Worm (Caenorhabditis elegans): Measurements from ENCODE around the gene dvc-1.
"Not testable (repeated sequence)": the region's sequence is repeated elsewhere in the genome, so short reads cannot be mapped to it uniquely, and the experiment has no call there.

The dvc-1 gene

DNA sequence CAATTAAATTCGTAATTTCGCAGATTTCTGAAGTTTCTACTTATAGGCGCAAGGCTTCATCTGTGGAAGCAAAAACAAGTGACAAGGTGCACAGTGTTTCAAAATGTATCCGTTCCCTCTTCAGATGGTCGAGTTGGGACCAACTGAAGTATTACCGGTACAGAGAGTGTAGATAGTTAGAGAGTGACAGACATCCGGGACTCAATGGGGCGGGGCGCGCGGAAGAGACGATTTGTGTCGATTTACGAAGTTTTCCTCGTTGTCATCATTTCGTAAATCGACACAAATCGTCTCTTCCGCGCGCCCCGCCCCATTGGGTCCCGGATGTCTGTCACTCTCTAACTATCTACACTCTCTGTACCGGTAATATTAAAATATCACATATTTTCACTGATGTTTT lies 47.0 kb upstream of the dvc-1 start, which contains the start of gene C03E10.3:
Gene C03E10.3, plus strand, starts transcription at position 301 of the 400 bp plus-strand sequence.
- not testable (repeated sequence) for TF ChIP-seq nhr-237, tbx-2, jun-1 (tag; optimal IDR thresholded peaks at IDR 0.05)

DNA sequence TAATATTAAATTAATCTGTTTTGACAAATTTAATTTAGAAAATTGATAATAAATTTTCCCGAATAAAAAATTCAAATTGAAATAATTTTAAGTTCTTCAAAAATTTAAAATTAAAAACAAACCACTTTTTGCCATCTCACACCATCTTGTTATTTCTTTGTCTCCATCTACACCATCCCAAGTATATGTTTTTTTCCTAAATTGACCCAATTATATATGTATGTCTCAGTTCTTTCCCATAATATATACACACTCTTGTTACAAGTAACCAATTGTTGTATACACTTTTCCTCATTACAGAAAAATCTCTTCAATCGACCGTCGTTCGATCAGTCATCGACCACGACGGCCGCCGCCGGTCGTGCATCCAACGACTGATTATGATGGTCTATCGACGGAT lies 43.1 kb upstream of the dvc-1 start, which contains the start of gene gly-20:
Gene gly-20, plus strand, starts transcription at position 301 of the 400 bp plus-strand sequence.
- no peak for TF ChIP-seq jun-1 (tag; optimal IDR thresholded peaks at IDR 0.05)

DNA sequence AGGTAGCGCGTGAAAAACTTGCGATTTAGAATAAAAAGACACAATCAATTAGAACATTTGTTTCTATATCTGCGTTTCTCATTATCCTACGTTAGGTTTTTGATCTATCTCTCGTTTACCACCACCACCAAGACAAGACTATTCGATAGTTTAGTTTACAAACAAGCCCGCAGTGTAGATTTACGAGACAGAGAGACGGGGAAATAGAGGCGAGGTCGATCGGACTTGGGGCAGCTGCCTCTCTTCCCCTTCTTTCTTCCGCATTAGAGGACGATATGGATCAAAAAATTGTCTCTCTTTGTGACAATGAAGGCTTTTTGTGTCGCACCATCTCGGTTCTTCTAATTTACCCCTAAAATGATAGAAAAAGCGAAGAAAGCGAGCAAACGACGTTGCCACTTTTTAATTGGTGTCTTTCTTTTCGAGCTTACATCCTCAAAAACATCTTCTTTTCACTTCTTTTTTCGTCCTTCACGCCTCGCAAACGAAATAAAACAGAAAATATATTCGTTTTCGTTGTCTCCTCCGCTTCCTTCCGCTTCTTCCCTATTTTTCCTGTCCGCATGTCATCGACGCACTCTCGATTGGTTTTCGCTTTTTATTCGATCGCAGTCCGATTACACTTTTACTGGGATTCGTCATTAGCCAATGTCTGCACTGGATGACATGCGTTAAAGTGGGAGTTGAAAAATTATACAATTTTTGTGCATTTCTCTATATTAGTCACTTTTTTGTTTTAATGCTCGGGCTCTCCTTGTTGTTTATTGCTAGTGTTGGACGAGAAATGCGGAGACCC lies 42.5 kb upstream of the dvc-1 start:
- TF ChIP-seq nhr-77 (tag; optimal IDR thresholded peaks at IDR 0.05), result no peak
- peak; percentile 45 for TF ChIP-seq nhr-25 (tag; optimal IDR thresholded peaks at IDR 0.05)
- no peak for TF ChIP-seq tbx-2 (tag; optimal IDR thresholded peaks at IDR 0.05)
- TF ChIP-seq daf-12 (tag; optimal IDR thresholded peaks at IDR 0.05), result no peak
- TF ChIP-seq skn-1 (tag; optimal IDR thresholded peaks at IDR 0.05), result no peak
- no peak for TF ChIP-seq ama-1 (optimal IDR thresholded peaks at IDR 0.05)
- TF ChIP-seq nhr-12 (tag; optimal IDR thresholded peaks at IDR 0.05), result no peak
- no peak for TF ChIP-seq nfya-1 (tag; optimal IDR thresholded peaks at IDR 0.05; ENCODE audit: insufficient read depth)
- no peak for TF ChIP-seq elt-3 (tag; optimal IDR thresholded peaks at IDR 0.05)
- TF ChIP-seq sea-2 (GFP tag; optimal IDR thresholded peaks at IDR 0.05), result no peak
- TF ChIP-seq snpc-4 (tag; optimal IDR thresholded peaks at IDR 0.05), result no peak
- peak; percentile 49 for TF ChIP-seq ceh-28 (tag; optimal IDR thresholded peaks at IDR 0.05)
- no peak for TF ChIP-seq ceh-16 (tag; optimal IDR thresholded peaks at IDR 0.05)
- TF ChIP-seq fkh-2 (tag; optimal IDR thresholded peaks at IDR 0.05), result no peak
- TF ChIP-seq ZK546.5 (tag; optimal IDR thresholded peaks at IDR 0.05), result no peak
- TF ChIP-seq R02D3.7 (tag; optimal IDR thresholded peaks at IDR 0.05), result peak; percentile 28
- no peak for TF ChIP-seq jun-1 (tag; optimal IDR thresholded peaks at IDR 0.05)
- TF ChIP-seq pha-4 (tag; optimal IDR thresholded peaks at IDR 0.05), result peak; percentile 39
- no peak for TF ChIP-seq fkh-10 (GFP tag; optimal IDR thresholded peaks at IDR 0.05)
- no peak for TF ChIP-seq nhr-67 (tag; optimal IDR thresholded peaks at IDR 0.05)
- TF ChIP-seq hmg-11 (tag; optimal IDR thresholded peaks at IDR 0.05), result peak; percentile 20
- no peak for TF ChIP-seq lin-39 (tag; optimal IDR thresholded peaks at IDR 0.05)
- TF ChIP-seq nhr-76 (tag; optimal IDR thresholded peaks at IDR 0.05), result no peak
- TF ChIP-seq fos-1 (tag; optimal IDR thresholded peaks at IDR 0.05), result no peak
- TF ChIP-seq ceh-9 (tag; optimal IDR thresholded peaks at IDR 0.05), result no peak
- TF ChIP-seq eor-1 (tag; optimal IDR thresholded peaks at IDR 0.05), result no peak
- TF ChIP-seq nhr-28 (tag; optimal IDR thresholded peaks at IDR 0.05), result no peak
- no peak for TF ChIP-seq egl-5 (tag; optimal IDR thresholded peaks at IDR 0.05)
- no peak for TF ChIP-seq lin-15B (tag; optimal IDR thresholded peaks at IDR 0.05)
- TF ChIP-seq ztf-4 (tag; optimal IDR thresholded peaks at IDR 0.05), result no peak
- peak; percentile 33 for TF ChIP-seq nhr-23 (tag; optimal IDR thresholded peaks at IDR 0.05)
- TF ChIP-seq ceh-82 (tag; optimal IDR thresholded peaks at IDR 0.05), result no peak
- TF ChIP-seq nhr-43 (tag; optimal IDR thresholded peaks at IDR 0.05; ENCODE audit: poor library complexity, severe bottlenecking), result no peak
- TF ChIP-seq egl-27 (tag; optimal IDR thresholded peaks at IDR 0.05), result no peak
- TF ChIP-seq zag-1 (tag; optimal IDR thresholded peaks at IDR 0.05), result no peak
- TF ChIP-seq pqm-1 (tag; optimal IDR thresholded peaks at IDR 0.05), result no peak
- TF ChIP-seq aly-2 (tag; optimal IDR thresholded peaks at IDR 0.05), result no peak

DNA sequence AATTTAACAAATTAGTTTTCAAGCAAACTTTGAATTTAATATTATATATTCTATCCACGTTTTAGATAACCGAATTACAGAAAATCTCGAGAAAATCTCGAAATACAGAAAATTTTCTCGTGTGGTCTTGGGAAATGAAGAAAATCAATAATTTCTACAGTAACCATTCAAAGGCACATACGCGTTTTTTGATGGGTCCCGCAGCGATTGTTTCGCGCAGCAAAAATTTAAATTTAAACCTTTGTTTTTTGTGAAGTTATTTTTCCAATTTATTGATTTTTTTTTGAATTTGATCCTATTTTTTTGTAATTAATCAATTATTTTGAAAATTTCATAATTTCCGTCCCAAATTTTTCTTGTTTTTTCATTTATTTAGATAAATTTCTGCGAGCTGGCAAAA lies 40.4 kb upstream of the dvc-1 start:
- no peak for TF ChIP-seq daf-12 (tag; optimal IDR thresholded peaks at IDR 0.05)
- no peak for TF ChIP-seq unc-62 (GFP tag; optimal IDR thresholded peaks at IDR 0.05)
- TF ChIP-seq skn-1 (tag; optimal IDR thresholded peaks at IDR 0.05), result no peak
- TF ChIP-seq mdl-1 (tag; optimal IDR thresholded peaks at IDR 0.05), result no peak
- no peak for TF ChIP-seq ama-1 (optimal IDR thresholded peaks at IDR 0.05)
- TF ChIP-seq nhr-11 (tag; optimal IDR thresholded peaks at IDR 0.05), result no peak
- no peak for TF ChIP-seq tbx-2 (tag; optimal IDR thresholded peaks at IDR 0.05)
- no peak for TF ChIP-seq nhr-76 (tag; optimal IDR thresholded peaks at IDR 0.05)
- no peak for TF ChIP-seq egl-5 (tag; optimal IDR thresholded peaks at IDR 0.05)
- TF ChIP-seq nfya-1 (tag; optimal IDR thresholded peaks at IDR 0.05; ENCODE audit: insufficient read depth), result no peak
- TF ChIP-seq elt-3 (tag; optimal IDR thresholded peaks at IDR 0.05), result no peak

Data from whole organism, L3 larva.